Worm (Caenorhabditis elegans): ENCODE data around the gene Y44A6D.1.

DNA sequence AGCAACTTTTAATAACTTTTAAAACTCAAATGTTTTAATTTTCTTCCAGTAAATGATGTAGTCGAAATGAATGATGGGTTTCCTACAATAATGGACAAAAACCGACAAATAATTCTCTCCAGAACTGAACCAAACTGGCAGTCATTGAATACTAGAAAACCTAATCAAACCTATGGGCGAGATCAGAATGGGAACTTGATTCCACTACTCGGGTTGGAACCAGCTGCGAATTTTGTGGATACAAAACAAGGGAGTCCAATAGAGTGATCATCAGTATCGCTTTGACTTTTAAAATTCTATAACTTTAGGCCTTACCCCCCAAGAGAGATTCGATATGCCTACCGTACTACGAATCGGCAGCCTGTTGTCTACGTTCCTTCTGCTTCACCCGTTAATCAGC is 36.8 kb upstream of the Y44A6D.1 start:
- TF ChIP-seq dpl-1 (GFP tag; optimal IDR thresholded peaks at IDR 0.05) = no peak
- TF ChIP-seq lsy-2 (tag; optimal IDR thresholded peaks at IDR 0.05) = no peak

Measured in whole organism, L1 larva.